Worm (Caenorhabditis elegans) whole organism, L2 larva: Measurements from ENCODE around the gene ttr-59.

ENCODE experiments used
- C34F6.9 ChIP-seq: fragments of 150-350 bp; optimal IDR thresholded peaks from 2 replicates; lab custom pipeline; 2014; ENCODE audit warnings: missing biosample characterization, missing genetic modification characterization
- F13H6.1 ChIP-seq: sonication (generic microtip); optimal IDR thresholded peaks from 2 replicates; lab custom pipeline; 2016; ENCODE audit warnings: missing genetic modification characterization, missing compliant biosample characterization
- R02D3.7 ChIP-seq: fragments of 150-350 bp; optimal IDR thresholded peaks from 2 replicates; lab custom pipeline; 2014; ENCODE audit warnings: missing biosample characterization, missing genetic modification characterization
- ZK546.5 ChIP-seq: sonication (generic microtip); optimal IDR thresholded peaks from 2 replicates; lab custom pipeline; 2017; ENCODE audit warnings: missing biosample characterization, missing genetic modification characterization
- alr-1 ChIP-seq: fragments of 150-350 bp; optimal IDR thresholded peaks from 2 replicates; lab custom pipeline; 2014; ENCODE audit warnings: missing biosample characterization, missing genetic modification characterization
- aly-2 ChIP-seq: fragments of 150-350 bp; optimal IDR thresholded peaks from 2 replicates; lab custom pipeline; 2014; ENCODE audit warnings: missing biosample characterization, missing genetic modification characterization
- ama-1 ChIP-seq: fragments of 150-350 bp; optimal IDR thresholded peaks from 2 replicates; lab custom pipeline; 2018; ENCODE audit warnings: inconsistent platforms
- blmp-1 ChIP-seq: sonication (generic microtip); optimal IDR thresholded peaks from 2 replicates; lab custom pipeline; 2017; ENCODE audit warnings: missing genetic modification characterization, mild to moderate bottlenecking, missing compliant biosample characterization, antibody characterized with exemption, moderate library complexity; ENCODE audit not compliant: insufficient read depth
- ceh-16 ChIP-seq: fragments of 150-350 bp; optimal IDR thresholded peaks from 2 replicates; lab custom pipeline; 2014; ENCODE audit warnings: missing biosample characterization, missing genetic modification characterization
- ceh-82 ChIP-seq: fragments of 150-350 bp; optimal IDR thresholded peaks from 2 replicates; lab custom pipeline; 2014; ENCODE audit warnings: missing biosample characterization, missing genetic modification characterization
- crh-2 ChIP-seq: sonication (generic microtip); optimal IDR thresholded peaks from 2 replicates; lab custom pipeline; 2017; ENCODE audit warnings: missing biosample characterization, missing genetic modification characterization
- dmd-4 ChIP-seq: sonication (generic microtip); optimal IDR thresholded peaks from 2 replicates; lab custom pipeline; 2017; ENCODE audit warnings: missing biosample characterization, missing genetic modification characterization
- egl-27 ChIP-seq: sonication (generic microtip); optimal IDR thresholded peaks from 3 replicates; lab custom pipeline; 2017; ENCODE audit warnings: missing biosample characterization, missing genetic modification reagents, missing genetic modification characterization
- elt-1 ChIP-seq: fragments of 150-350 bp; optimal IDR thresholded peaks from 2 replicates; lab custom pipeline; 2014; ENCODE audit warnings: missing biosample characterization, missing genetic modification characterization
- elt-3 ChIP-seq: sonication (generic microtip); optimal IDR thresholded peaks from 2 replicates; lab custom pipeline; 2017; ENCODE audit warnings: missing biosample characterization, missing genetic modification characterization
- fos-1 ChIP-seq: fragments of 150-350 bp; optimal IDR thresholded peaks from 2 replicates; lab custom pipeline; 2014; ENCODE audit warnings: missing biosample characterization, missing genetic modification characterization
- lin-13 ChIP-seq: fragments of 150-350 bp; optimal IDR thresholded peaks from 2 replicates; lab custom pipeline; 2014; ENCODE audit warnings: missing biosample characterization, missing genetic modification reagents, missing genetic modification characterization
- lin-39 ChIP-seq: fragments of 150-350 bp; optimal IDR thresholded peaks from 2 replicates; lab custom pipeline; 2014; ENCODE audit warnings: missing biosample characterization, missing genetic modification reagents, missing genetic modification characterization
- lsy-2 ChIP-seq, 2 experiments: fragments of 150-350 bp in 1 of 2; sonication (generic microtip) in 1 of 2; optimal IDR thresholded peaks; 2 replicates each; lab custom pipeline; 2014 to 2017; ENCODE audit warnings: missing biosample characterization in 2 of 2, missing genetic modification characterization in 2 of 2
- mab-5 ChIP-seq: fragments of 150-350 bp; optimal IDR thresholded peaks from 2 replicates; lab custom pipeline; 2014; ENCODE audit warnings: missing biosample characterization, missing genetic modification characterization
- mbf-1 ChIP-seq: sonication (generic microtip); optimal IDR thresholded peaks from 2 replicates; lab custom pipeline; 2017; ENCODE audit warnings: missing biosample characterization, missing genetic modification characterization
- mdl-1 ChIP-seq, 2 experiments: fragments of 150-350 bp in 1 of 2; sonication (generic microtip) in 1 of 2; optimal IDR thresholded peaks; 2 replicates each; lab custom pipeline; 2017; ENCODE audit warnings: missing biosample characterization in 2 of 2, missing genetic modification characterization in 2 of 2
- nhr-10 ChIP-seq: sonication (generic microtip); optimal IDR thresholded peaks from 2 replicates; lab custom pipeline; 2017; ENCODE audit warnings: missing biosample characterization, missing genetic modification characterization
- nhr-12 ChIP-seq: fragments of 150-350 bp; optimal IDR thresholded peaks from 2 replicates; lab custom pipeline; 2014; ENCODE audit warnings: missing biosample characterization, missing genetic modification characterization
- nhr-129 ChIP-seq: fragments of 150-350 bp; optimal IDR thresholded peaks from 2 replicates; lab custom pipeline; 2014; ENCODE audit warnings: missing biosample characterization, missing genetic modification characterization
- nhr-21 ChIP-seq: fragments of 150-350 bp; optimal IDR thresholded peaks from 2 replicates; lab custom pipeline; 2014; ENCODE audit warnings: missing biosample characterization, missing genetic modification characterization
- nhr-237 ChIP-seq: fragments of 150-350 bp; optimal IDR thresholded peaks from 2 replicates; lab custom pipeline; 2014; ENCODE audit warnings: missing biosample characterization, missing genetic modification characterization
- nhr-25 ChIP-seq: fragments of 150-350 bp; sonication (generic microtip); optimal IDR thresholded peaks from 3 replicates; lab custom pipeline; 2014; ENCODE audit warnings: missing biosample characterization, missing genetic modification characterization
- nhr-6 ChIP-seq: fragments of 150-350 bp; optimal IDR thresholded peaks from 2 replicates; lab custom pipeline; 2014; ENCODE audit warnings: missing biosample characterization, missing genetic modification characterization
- nhr-77 ChIP-seq: fragments of 150-350 bp; optimal IDR thresholded peaks from 2 replicates; lab custom pipeline; 2014; ENCODE audit warnings: missing biosample characterization, missing genetic modification characterization
- sem-4 ChIP-seq: fragments of 150-350 bp; optimal IDR thresholded peaks from 2 replicates; lab custom pipeline; 2014; ENCODE audit warnings: missing biosample characterization, missing genetic modification reagents, missing genetic modification characterization
- skn-1 ChIP-seq: sonication (generic microtip); optimal IDR thresholded peaks from 2 replicates; lab custom pipeline; 2017; ENCODE audit warnings: missing biosample characterization, missing genetic modification characterization
- sma-3 ChIP-seq: sonication (generic microtip); optimal IDR thresholded peaks from 2 replicates; lab custom pipeline; 2016; ENCODE audit warnings: missing genetic modification reagents, missing genetic modification characterization, missing compliant biosample characterization
- sma-9 ChIP-seq, 2 experiments: fragments of 150-350 bp in 1 of 2; sonication (generic microtip) in 1 of 2; optimal IDR thresholded peaks; 2 replicates each; lab custom pipeline; 2014 to 2016; ENCODE audit warnings: missing genetic modification characterization in 2 of 2, mild to moderate bottlenecking in 1 of 2, missing biosample characterization in 1 of 2, missing compliant biosample characterization in 1 of 2, missing genetic modification reagents in 1 of 2, moderate library complexity in 1 of 2
- snpc-4 ChIP-seq: fragments of 150-350 bp; optimal IDR thresholded peaks from 2 replicates; lab custom pipeline; 2014; ENCODE audit warnings: missing biosample characterization, missing genetic modification characterization
- unc-39 ChIP-seq: fragments of 150-350 bp; optimal IDR thresholded peaks from 2 replicates; lab custom pipeline; 2014; ENCODE audit warnings: missing biosample characterization, missing genetic modification characterization
- unc-55 ChIP-seq: fragments of 150-350 bp; sonication (generic microtip); optimal IDR thresholded peaks from 3 replicates; lab custom pipeline; 2014; ENCODE audit warnings: missing biosample characterization, missing genetic modification reagents, missing genetic modification characterization
- unc-62 ChIP-seq: fragments of 150-350 bp; optimal IDR thresholded peaks from 2 replicates; lab custom pipeline; 2014; ENCODE audit warnings: missing biosample characterization, missing genetic modification reagents, missing genetic modification characterization
- zag-1 ChIP-seq: fragments of 150-350 bp; optimal IDR thresholded peaks from 2 replicates; lab custom pipeline; 2014; ENCODE audit warnings: missing biosample characterization, missing genetic modification characterization
- ztf-11 ChIP-seq: sonication (generic microtip); optimal IDR thresholded peaks from 2 replicates; lab custom pipeline; 2017; ENCODE audit warnings: missing biosample characterization, missing genetic modification characterization
- ztf-4 ChIP-seq: fragments of 150-350 bp; optimal IDR thresholded peaks from 2 replicates; lab custom pipeline; 2014; ENCODE audit warnings: missing biosample characterization, missing genetic modification characterization

The ttr-59 gene

ce11 chrX:7309775-7310174 lies 19.8 kb upstream of the ttr-59 start, which contains the start of the genes his-38 and his-40:
his-38 (minus strand) TSS chrX:7309875.
his-40 (plus strand) TSS chrX:7310110.
- TF ChIP-seq lin-13 (GFP tag; lab: Kevin White, UChicago) (no peak), sma-3 (no peak), ztf-11 (tag; lab: Kevin White, UChicago) (no peak)

DNA sequence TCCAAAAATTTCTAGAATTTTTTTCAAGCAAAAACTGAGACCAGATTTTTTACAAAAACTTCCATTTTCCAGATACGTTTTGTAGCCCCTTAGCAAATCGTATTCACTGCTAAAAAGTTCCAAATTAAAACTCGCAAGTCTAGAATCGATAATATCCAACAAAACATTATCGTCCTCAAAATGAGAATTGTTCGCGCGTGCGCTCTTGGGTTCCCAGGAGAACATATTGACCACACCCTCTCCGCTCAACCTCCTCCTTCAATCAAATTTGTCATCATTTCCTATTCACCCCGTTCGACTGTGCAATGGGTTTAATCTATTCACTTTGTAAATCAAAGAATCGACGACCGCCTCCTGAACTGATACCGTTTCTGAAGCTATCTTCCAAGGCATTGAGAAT lies 17.7 kb upstream of the ttr-59 start:
- no peak for TF ChIP-seq sem-4 (tag; lab: Kevin White, UChicago)
- TF ChIP-seq mab-5 (tag; lab: Kevin White, UChicago): no peak
- TF ChIP-seq unc-62: no peak
- no peak for TF ChIP-seq unc-39 (tag; lab: Kevin White, UChicago)
- TF ChIP-seq nhr-6 (tag; lab: Kevin White, UChicago): no peak
- no peak for TF ChIP-seq skn-1 (tag; lab: Kevin White, UChicago)
- no peak for TF ChIP-seq lin-39
- TF ChIP-seq nhr-21: no peak
- TF ChIP-seq egl-27 (tag; lab: Kevin White, UChicago): no peak
- TF ChIP-seq nhr-25: no peak
- no peak for TF ChIP-seq elt-3 (tag; lab: Kevin White, UChicago)
- no peak for TF ChIP-seq nhr-10 (tag; lab: Kevin White, UChicago)
- no peak for TF ChIP-seq mbf-1 (tag; lab: Kevin White, UChicago)
- no peak for TF ChIP-seq blmp-1 (tag; lab: Kevin White, UChicago)
- TF ChIP-seq R02D3.7 (tag; lab: Kevin White, UChicago): no peak
- no peak for TF ChIP-seq alr-1 (tag; lab: Kevin White, UChicago)
- TF ChIP-seq ceh-82 (tag; lab: Kevin White, UChicago): no peak
- no peak for TF ChIP-seq lin-13 (GFP tag; lab: Kevin White, UChicago)
- no peak for TF ChIP-seq nhr-237
- TF ChIP-seq ztf-11 (tag; lab: Kevin White, UChicago): no peak
- TF ChIP-seq, all 48 proteins: peak for 0

DNA sequence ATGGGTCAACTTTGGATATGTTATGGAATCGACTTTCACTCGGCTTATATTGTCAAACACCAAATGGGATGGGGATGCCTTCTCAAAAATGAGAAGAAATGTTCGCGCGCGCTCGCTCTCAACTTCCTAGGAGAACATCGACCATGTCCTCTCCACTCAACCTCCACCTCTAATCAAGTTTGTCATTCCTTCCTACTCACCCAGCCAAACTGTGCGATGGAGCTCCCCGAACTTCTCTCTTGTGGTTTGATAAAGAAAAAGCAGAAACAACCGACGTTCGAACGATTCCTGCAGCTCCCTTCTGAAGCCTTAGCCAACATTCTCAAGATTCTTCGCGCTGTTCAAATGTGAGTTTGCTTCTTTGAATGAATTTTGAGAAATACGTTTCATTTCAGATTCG lies 16.4 kb upstream of the ttr-59 start:
- TF ChIP-seq unc-39 (tag; lab: Kevin White, UChicago): no peak
- no peak for TF ChIP-seq fos-1 (tag; lab: Kevin White, UChicago)
- no peak for TF ChIP-seq nhr-6 (tag; lab: Kevin White, UChicago)
- TF ChIP-seq snpc-4: no peak
- TF ChIP-seq nhr-25: no peak
- no peak for TF ChIP-seq blmp-1 (tag; lab: Kevin White, UChicago)
- TF ChIP-seq C34F6.9: no peak
- TF ChIP-seq nhr-129 (tag; lab: Kevin White, UChicago): no peak
- TF ChIP-seq nhr-12 (tag; lab: Kevin White, UChicago): no peak
- TF ChIP-seq ztf-11 (tag; lab: Kevin White, UChicago): no peak
- no peak for TF ChIP-seq egl-27 (tag; lab: Kevin White, UChicago)
- no peak for TF ChIP-seq dmd-4
- TF ChIP-seq mdl-1 (tag; optimal IDR thresholded peaks at IDR 0.05; lab: Kevin White, UChicago): no peak
- no peak for TF ChIP-seq lin-39
- no peak for TF ChIP-seq mbf-1 (tag; lab: Kevin White, UChicago)
- TF ChIP-seq elt-1 (tag; lab: Kevin White, UChicago): no peak

DNA sequence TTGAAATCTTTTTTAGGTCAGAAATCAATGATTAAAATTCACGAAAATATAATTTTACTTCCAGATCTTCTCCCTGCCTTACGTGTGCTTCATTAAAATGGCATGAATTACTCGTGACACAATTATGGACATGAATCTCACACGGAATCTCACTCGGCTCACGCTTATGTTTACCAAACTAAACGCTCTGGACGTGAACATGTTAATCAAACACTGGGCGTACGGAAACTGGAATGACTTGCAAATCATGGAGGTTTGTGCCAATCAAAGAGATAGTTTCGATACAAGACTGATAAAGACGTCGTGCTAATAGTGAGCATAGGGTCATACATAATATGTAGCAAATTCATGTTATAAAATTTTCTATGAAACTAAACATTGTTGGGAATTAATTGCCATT lies 15.1 kb upstream of the ttr-59 start:
- TF ChIP-seq sma-9 (GFP tag; optimal IDR thresholded peaks at IDR 0.05; lab: Kevin White, UChicago): no peak
- TF ChIP-seq sma-9 (tag; optimal IDR thresholded peaks at IDR 0.05; lab: Kevin White, UChicago): no peak
- peak; percentile 34 for TF ChIP-seq fos-1 (tag; lab: Kevin White, UChicago)
- peak; percentile 29 for TF ChIP-seq crh-2 (tag; lab: Kevin White, UChicago)

- TF ChIP-seq mdl-1 (tag; optimal IDR thresholded peaks at IDR 0.05; lab: Kevin White, UChicago): peak in 1 of 2 experiments; percentile 3
- TF ChIP-seq ztf-4: no peak
- no peak for TF ChIP-seq ZK546.5 (tag; lab: Kevin White, UChicago)
- TF ChIP-seq nhr-6 (tag; lab: Kevin White, UChicago): no peak
- TF ChIP-seq nhr-21: no peak
- TF ChIP-seq unc-62: no peak
- TF ChIP-seq ztf-11 (tag; lab: Kevin White, UChicago): no peak
- TF ChIP-seq lsy-2 (tag; optimal IDR thresholded peaks at IDR 0.05; lab: Kevin White, UChicago): peak in 1 of 2 experiments; percentile 18
- no peak for TF ChIP-seq blmp-1 (tag; lab: Kevin White, UChicago)
- no peak for TF ChIP-seq lin-13 (GFP tag; lab: Kevin White, UChicago)
- TF ChIP-seq unc-39 (tag; lab: Kevin White, UChicago): no peak
- TF ChIP-seq sma-3: peak; percentile 7
- no peak for TF ChIP-seq aly-2 (tag; lab: Kevin White, UChicago)
- no peak for TF ChIP-seq snpc-4
- TF ChIP-seq ceh-16 (tag; lab: Kevin White, UChicago): no peak
- no peak for TF ChIP-seq egl-27 (tag; lab: Kevin White, UChicago)
- peak; percentile 89 for TF ChIP-seq skn-1 (tag; lab: Kevin White, UChicago)
- peak; percentile 64 for TF ChIP-seq sma-9 (GFP tag; optimal IDR thresholded peaks at IDR 0.05; lab: Kevin White, UChicago)
- no peak for TF ChIP-seq sma-9 (tag; optimal IDR thresholded peaks at IDR 0.05; lab: Kevin White, UChicago)
- no peak for TF ChIP-seq nhr-77
- no peak for TF ChIP-seq ama-1 (lab: Kevin White, UChicago)
- no peak for TF ChIP-seq zag-1 (tag; lab: Kevin White, UChicago)
- no peak for TF ChIP-seq mab-5 (tag; lab: Kevin White, UChicago)
- no peak for TF ChIP-seq C34F6.9
- peak; percentile 38 for TF ChIP-seq F13H6.1 (tag; lab: Kevin White, UChicago)
- TF ChIP-seq elt-1 (tag; lab: Kevin White, UChicago): no peak
- TF ChIP-seq nhr-12 (tag; lab: Kevin White, UChicago): no peak
- no peak for TF ChIP-seq unc-55
- TF ChIP-seq sem-4 (tag; lab: Kevin White, UChicago): no peak
- TF ChIP-seq nhr-25: no peak
- peak; percentile 43 for TF ChIP-seq crh-2 (tag; lab: Kevin White, UChicago)
- no peak for TF ChIP-seq elt-3 (tag; lab: Kevin White, UChicago)
- no peak for TF ChIP-seq ceh-82 (tag; lab: Kevin White, UChicago)
These were observed 14.3 kb upstream of the ttr-59 start, which contains the start of gene spp-3 for ce11 chrX:7315329-7315728. spp-3 (minus strand) TSS chrX:7315353.
